Fruit fly (Drosophila melanogaster): Measurements from ENCODE around the gene CG14314.

CG14314 gene

dm6 chr3R:18215900-18216299 lies at the start of gene CG14314 (continued):
- TF ChIP-seq Dp (GFP tag; optimal IDR thresholded peaks at IDR 0.05) (peak; percentile 36), trh (GFP tag; optimal IDR thresholded peaks at IDR 0.05) (no peak)

- TF ChIP-seq crp (GFP tag; optimal IDR thresholded peaks at IDR 0.05) (peak in 1 of 2 experiments; percentile 20), jing (GFP tag; optimal IDR thresholded peaks at IDR 0.05) (no peak), Ssrp (tag; optimal IDR thresholded peaks at IDR 0.05) (no peak), toy (GFP tag; IDR thresholded peaks at IDR 0.05) (no peak), Trl (optimal IDR thresholded peaks at IDR 0.05) (peak in 1 of 2 experiments; percentile 12), Trl (GFP tag; optimal IDR thresholded peaks at IDR 0.05) (no peak), phol (tag; optimal IDR thresholded peaks at IDR 0.05) (peak; percentile 20), CG2120 (GFP tag; optimal IDR thresholded peaks at IDR 0.05) (peak; percentile 6), CG9932 (GFP tag; IDR thresholded peaks at IDR 0.05) (peak; percentile 27; the same call in 1 of the 2 replicates), HmgD (GFP tag; optimal IDR thresholded peaks at IDR 0.05) (no peak), Fer1 (GFP tag; optimal IDR thresholded peaks at IDR 0.05) (peak; percentile 10), Sry-δ (GFP tag; optimal IDR thresholded peaks at IDR 0.05) (peak; percentile 31), nerfin-1 (tag; optimal IDR thresholded peaks at IDR 0.05) (peak; percentile 79), CG34422 (GFP tag; IDR thresholded peaks at IDR 0.05) (peak; percentile 49; the same call in 1 of the 3 replicates), scrt (GFP tag; optimal IDR thresholded peaks at IDR 0.05) (peak; percentile 43), CG11504 (tag; optimal IDR thresholded peaks at IDR 0.05) (peak; percentile 25), Nf-YC (tag; optimal IDR thresholded peaks at IDR 0.05) (peak; percentile 27), CG2678 (tag; optimal IDR thresholded peaks at IDR 0.05) (peak; percentile 12), CG31388 (GFP tag; optimal IDR thresholded peaks at IDR 0.05) (no peak), crol (GFP tag; IDR thresholded peaks at IDR 0.05) (0 out of 2 replicates have a peak, but pooled peaks have one; percentile 8), mam (GFP tag; optimal IDR thresholded peaks at IDR 0.05) (peak; percentile 29), CG10654 (GFP tag; optimal IDR thresholded peaks at IDR 0.05) (no peak), CG43689 (GFP tag; IDR thresholded peaks at IDR 0.05) (no peak), dm (GFP tag; optimal IDR thresholded peaks at IDR 0.05) (peak; percentile 33), CG12659 (GFP tag; optimal IDR thresholded peaks at IDR 0.05) (peak; percentile 16), mld (GFP tag; IDR thresholded peaks at IDR 0.05; ENCODE audit: partially characterized antibody) (0 out of 3 replicates have a peak, but pooled peaks have one; percentile 29), Gug (GFP tag; IDR thresholded peaks at IDR 0.05) (peak; percentile 32; the same call in 2 of the 4 replicates), MBD-R2 (GFP tag; IDR thresholded peaks at IDR 0.05) (peak; percentile 56), danr (GFP tag; IDR thresholded peaks at IDR 0.05) (no peak), hbn (GFP tag; IDR thresholded peaks at IDR 0.05; ENCODE audit: partially characterized antibody) (peak; percentile 27; the same call in 1 of the 2 replicates), CG31224 (GFP tag; IDR thresholded peaks at IDR 0.05) (no peak), CG7928 (GFP tag; optimal IDR thresholded peaks at IDR 0.05) (peak; percentile 34), CG34376 (GFP tag; optimal IDR thresholded peaks at IDR 0.05) (peak; percentile 0), bcd (GFP tag; optimal IDR thresholded peaks at IDR 0.05) (no peak), CG3995 (GFP tag; optimal IDR thresholded peaks at IDR 0.05) (peak; percentile 5), MESR4 (GFP tag; optimal IDR thresholded peaks at IDR 0.05) (peak; percentile 51), CG7987 (GFP tag; optimal IDR thresholded peaks at IDR 0.05) (no peak), Six4 (GFP tag; optimal IDR thresholded peaks at IDR 0.05) (peak; percentile 15), CG15696 (tag; optimal IDR thresholded peaks at IDR 0.05) (no peak), CG15514 (GFP tag; optimal IDR thresholded peaks at IDR 0.05) (peak; percentile 18), prd (optimal IDR thresholded peaks at IDR 0.05) (no peak), prd (GFP tag; IDR thresholded peaks at IDR 0.05) (peak; percentile 10; the same call in 1 of the 3 replicates), sens (GFP tag) (peak; percentile 72), YL-1 (GFP tag; optimal IDR thresholded peaks at IDR 0.05) (peak; percentile 59), sima (GFP tag; optimal IDR thresholded peaks at IDR 0.05) (no peak), CkIIα-i1 (GFP tag; IDR thresholded peaks at IDR 0.05) (no peak), CG2712 (tag; optimal IDR thresholded peaks at IDR 0.05) (peak; percentile 24)
Observed at dm6 chr3R:18166261-18166720, 49.7 kb upstream of the CG14314 start.

All from whole organism, embryonic.